Fruit fly (Drosophila melanogaster): ENCODE data around the gene FASN1.
A peak's percentile ranks its signal among the peaks of the same experiment; 100 is the strongest.

The FASN1 gene

dm6 chr2L:3107988-3108678 is 51.7 kb downstream of the FASN1 start (continued):
- TF ChIP-seq CG14860 (GFP tag; IDR thresholded peaks at IDR 0.05; ENCODE audit: partially characterized antibody) = no peak
- TF ChIP-seq schlank (tag; optimal IDR thresholded peaks at IDR 0.05) = no peak
- no peak for TF ChIP-seq CG13123 (GFP tag; optimal IDR thresholded peaks at IDR 0.05)
- TF ChIP-seq luna (GFP tag; optimal IDR thresholded peaks at IDR 0.05) = no peak
- no peak for TF ChIP-seq CG11085 (GFP tag; IDR thresholded peaks at IDR 0.05)
- TF ChIP-seq Hr51 (GFP tag; optimal IDR thresholded peaks at IDR 0.05) = no peak
- TF ChIP-seq caup (GFP tag; optimal IDR thresholded peaks at IDR 0.05; ENCODE audit: severe bottlenecking) = no peak
- TF ChIP-seq oc (tag; optimal IDR thresholded peaks at IDR 0.05) = peak; percentile 60
- TF ChIP-seq ATbp (GFP tag; optimal IDR thresholded peaks at IDR 0.05) = no peak
- TF ChIP-seq yki (optimal IDR thresholded peaks at IDR 0.05) = no peak
- TF ChIP-seq aop (GFP tag; IDR thresholded peaks at IDR 0.05) = no peak
- TF ChIP-seq Sin3A (optimal IDR thresholded peaks at IDR 0.05) = no peak
- no peak for TF ChIP-seq CG8359 (GFP tag; optimal IDR thresholded peaks at IDR 0.05; ENCODE audit: borderline replicate concordance)
- peak; percentile 17 for TF ChIP-seq HLHmδ (GFP tag; optimal IDR thresholded peaks at IDR 0.05)
- no peak for TF ChIP-seq ftz-f1 (GFP tag; optimal IDR thresholded peaks at IDR 0.05)
- no peak for TF ChIP-seq CG2889 (GFP tag; IDR thresholded peaks at IDR 0.05)
- no peak for TF ChIP-seq BtbVII (GFP tag; optimal IDR thresholded peaks at IDR 0.05)
- TF ChIP-seq sd (tag; optimal IDR thresholded peaks at IDR 0.05) = peak; percentile 39
- TF ChIP-seq NC2β (GFP tag; optimal IDR thresholded peaks at IDR 0.05) = no peak
- TF ChIP-seq bigmax (GFP tag; optimal IDR thresholded peaks at IDR 0.05) = no peak
- no peak for TF ChIP-seq MESR4 (GFP tag; optimal IDR thresholded peaks at IDR 0.05)
- no peak for TF ChIP-seq Dip3 (GFP tag; optimal IDR thresholded peaks at IDR 0.05)
- TF ChIP-seq H2.0 (GFP tag; IDR thresholded peaks at IDR 0.05) = no peak
- peak; percentile 51 for TF ChIP-seq lab (GFP tag; optimal IDR thresholded peaks at IDR 0.05)
- no peak for TF ChIP-seq btn (GFP tag; optimal IDR thresholded peaks at IDR 0.05)
- no peak for TF ChIP-seq CG1024 (GFP tag; IDR thresholded peaks at IDR 0.05)
- TF ChIP-seq CG5953 (GFP tag; IDR thresholded peaks at IDR 0.05) = no peak
- TF ChIP-seq toy (GFP tag; IDR thresholded peaks at IDR 0.05) = no peak
- no peak for TF ChIP-seq Usf (GFP tag; optimal IDR thresholded peaks at IDR 0.05)
- no peak for TF ChIP-seq CG12942 (GFP tag; optimal IDR thresholded peaks at IDR 0.05)
- peak; percentile 2 for TF ChIP-seq CTCF (GFP tag; optimal IDR thresholded peaks at IDR 0.05)
- no peak for TF ChIP-seq Gug (GFP tag; IDR thresholded peaks at IDR 0.05)
- TF ChIP-seq pita (GFP tag; optimal IDR thresholded peaks at IDR 0.05) = no peak
- no peak for TF ChIP-seq run (tag; optimal IDR thresholded peaks at IDR 0.05)
- TF ChIP-seq D19A (tag; optimal IDR thresholded peaks at IDR 0.05) = no peak
- no peak for TF ChIP-seq inv (GFP tag; IDR thresholded peaks at IDR 0.05; ENCODE audit: partially characterized antibody)
- TF ChIP-seq Dp (GFP tag; optimal IDR thresholded peaks at IDR 0.05) = peak; percentile 7
- no peak for TF ChIP-seq ase (GFP tag; IDR thresholded peaks at IDR 0.05)
- TF ChIP-seq CG16779 (GFP tag; IDR thresholded peaks at IDR 0.05) = 0 out of 2 replicates have a peak, but pooled peaks have one; percentile 5
- TF ChIP-seq CG6765 (GFP tag; optimal IDR thresholded peaks at IDR 0.05) = no peak
- no peak for TF ChIP-seq salm (tag; optimal IDR thresholded peaks at IDR 0.05)
- no peak for TF ChIP-seq CG3407 (GFP tag; optimal IDR thresholded peaks at IDR 0.05)
- TF ChIP-seq CG4854 (GFP tag; optimal IDR thresholded peaks at IDR 0.05) = no peak
- TF ChIP-seq Nf-YC (tag; optimal IDR thresholded peaks at IDR 0.05) = no peak
- peak; percentile 53 for TF ChIP-seq Med (GFP tag)
- TF ChIP-seq CG42726 (GFP tag; IDR thresholded peaks at IDR 0.05; ENCODE audit: partially characterized antibody) = peak; percentile 9
- TF ChIP-seq CG7357 (GFP tag; IDR thresholded peaks at IDR 0.05) = no peak
- TF ChIP-seq sob (GFP tag; IDR thresholded peaks at IDR 0.05) = no peak
- no peak for TF ChIP-seq CG7963 (GFP tag; IDR thresholded peaks at IDR 0.05; ENCODE audit: partially characterized antibody)
- no peak for TF ChIP-seq Fer2 (tag; optimal IDR thresholded peaks at IDR 0.05)
- TF ChIP-seq Pdp1 (GFP tag; optimal IDR thresholded peaks at IDR 0.05) = no peak
